Worm (Caenorhabditis elegans): ENCODE data around the gene M153.5.
A peak's percentile ranks its signal among the peaks of the same experiment; 100 is the strongest.

Gene M153.5

DNA sequence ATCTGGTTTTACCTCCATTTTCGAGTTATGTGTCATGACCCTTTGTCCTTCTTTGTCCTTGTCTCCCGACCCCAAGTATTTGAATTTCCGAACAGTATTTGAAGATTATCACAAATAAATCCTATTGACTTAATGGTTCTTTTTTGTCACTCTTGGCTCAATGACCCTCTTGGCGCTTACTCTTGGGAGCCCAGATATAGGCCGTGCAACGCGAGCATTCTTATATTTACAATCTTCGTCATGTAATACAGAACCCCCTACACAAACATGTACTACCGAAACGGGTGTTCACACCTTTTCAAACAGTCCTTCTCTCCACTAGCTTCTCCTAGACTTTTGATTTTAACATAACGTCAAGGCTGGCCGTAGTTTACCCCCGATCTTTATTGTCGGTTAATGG, at the start of gene M153.5:
TSS of gene M153.5 (plus strand) at position 301 of the 400 bp plus-strand sequence.
- TF ChIP-seq ceh-82 (tag; optimal IDR thresholded peaks at IDR 0.05) = no peak
- TF ChIP-seq jun-1 (tag; optimal IDR thresholded peaks at IDR 0.05) = no peak
- TF ChIP-seq lin-1 (GFP tag; IDR thresholded peaks at IDR 0.05) = no peak
- no peak for TF ChIP-seq snpc-4 (tag; optimal IDR thresholded peaks at IDR 0.05)
- TF ChIP-seq dmd-8 (GFP tag; IDR thresholded peaks at IDR 0.05) = no peak
- no peak for TF ChIP-seq F37D6.2 (tag; optimal IDR thresholded peaks at IDR 0.05)
- TF ChIP-seq mxl-3 (GFP tag; optimal IDR thresholded peaks at IDR 0.05) = no peak
- TF ChIP-seq hlh-30 (tag; optimal IDR thresholded peaks at IDR 0.05; ENCODE audit: insufficient read depth) = no peak
- no peak for TF ChIP-seq cey-2 (tag; optimal IDR thresholded peaks at IDR 0.05; ENCODE audit: borderline replicate concordance, insufficient read depth)
- no peak for TF ChIP-seq lin-38 (GFP tag; IDR thresholded peaks at IDR 0.05)
- TF ChIP-seq aly-2 (tag; optimal IDR thresholded peaks at IDR 0.05) = no peak
- TF ChIP-seq nhr-6 (tag; optimal IDR thresholded peaks at IDR 0.05) = no peak
- no peak for TF ChIP-seq ceh-28 (tag; optimal IDR thresholded peaks at IDR 0.05)
- no peak for TF ChIP-seq gei-8 (GFP tag; optimal IDR thresholded peaks at IDR 0.05)
- no peak for TF ChIP-seq attf-4 (tag; optimal IDR thresholded peaks at IDR 0.05)
- TF ChIP-seq zfp-2 (tag; optimal IDR thresholded peaks at IDR 0.05) = no peak
- TF ChIP-seq zfp-3 (GFP tag; conservative IDR thresholded peaks at IDR 0.05) = no peak
- TF ChIP-seq pqm-1 (tag; optimal IDR thresholded peaks at IDR 0.05) = no peak
- no peak for TF ChIP-seq fkh-10 (GFP tag; optimal IDR thresholded peaks at IDR 0.05)

- TF ChIP-seq lsy-2 (tag; optimal IDR thresholded peaks at IDR 0.05) (no peak), unc-62 (GFP tag; optimal IDR thresholded peaks at IDR 0.05 in 1 of 2) (peak in 1 of 2 experiments; percentile 94), unc-62 (tag; optimal IDR thresholded peaks at IDR 0.05) (no peak)
These were observed 48.6 kb upstream of the M153.5 start for ce11 chrX:12095200-12095599.

DNA sequence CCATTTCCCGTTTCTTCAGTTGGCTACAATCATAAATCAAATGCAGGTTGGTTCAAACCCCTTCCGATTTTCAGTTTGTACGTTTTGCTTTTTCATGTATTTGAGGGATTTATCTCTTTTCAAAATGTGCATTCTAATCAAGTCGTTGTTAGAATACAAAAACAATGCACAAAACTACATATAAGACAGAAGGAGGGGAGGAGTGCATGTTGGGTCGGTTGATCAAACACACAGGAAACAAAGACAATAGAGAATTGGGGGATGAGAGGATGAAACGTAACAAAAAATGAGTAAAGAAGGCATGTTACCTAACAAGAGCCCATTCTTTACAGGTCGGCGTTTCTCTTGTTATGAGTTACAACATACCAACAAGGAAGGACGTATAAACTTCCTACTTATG, 45.8 kb upstream of the M153.5 start:
- peak in 1 of 2 experiments; percentile 15 for TF ChIP-seq unc-62 (GFP tag; optimal IDR thresholded peaks at IDR 0.05 in 1 of 2)
- no peak for TF ChIP-seq unc-62 (tag; optimal IDR thresholded peaks at IDR 0.05)
- TF ChIP-seq nhr-41 (GFP tag; IDR thresholded peaks at IDR 0.05) = no peak
- no peak for TF ChIP-seq hlh-11 (tag; optimal IDR thresholded peaks at IDR 0.05)
- TF ChIP-seq rbr-2 (tag; optimal IDR thresholded peaks at IDR 0.05) = no peak
- no peak for TF ChIP-seq nhr-28 (tag; optimal IDR thresholded peaks at IDR 0.05)
- TF ChIP-seq aha-1 (tag) = peak; percentile 90
- TF ChIP-seq daf-8 (GFP tag; IDR thresholded peaks at IDR 0.05) = no peak
- no peak for TF ChIP-seq lin-39 (tag; optimal IDR thresholded peaks at IDR 0.05)
- no peak for TF ChIP-seq lin-1 (GFP tag; IDR thresholded peaks at IDR 0.05)

- TF ChIP-seq nhr-111 (GFP tag; optimal IDR thresholded peaks at IDR 0.05) (no peak), aha-1 (tag) (peak; percentile 49), Y75B8A.6 (GFP tag; IDR thresholded peaks at IDR 0.05) (no peak), ztf-11 (tag; optimal IDR thresholded peaks at IDR 0.05) (no peak)
These were observed 40.1 kb upstream of the M153.5 start, which contains the start of gene W03G11.3 for ce11 chrX:12103712-12104111. Gene W03G11.3 (minus strand): TSS chrX:12103812.

ce11 chrX:12104630-12105029, 39.2 kb upstream of the M153.5 start, which contains the start of gene col-181:
Gene col-181 (plus strand): TSS chrX:12104930.
- no peak for TF ChIP-seq dmd-6 (GFP tag; IDR thresholded peaks at IDR 0.05)
- no peak for TF ChIP-seq D1046.2 (GFP tag; IDR thresholded peaks at IDR 0.05)
- TF ChIP-seq aha-1 (tag) = peak; percentile 89
- no peak for TF ChIP-seq mep-1 (tag; optimal IDR thresholded peaks at IDR 0.05)
- TF ChIP-seq gei-8 (GFP tag; optimal IDR thresholded peaks at IDR 0.05) = no peak
- TF ChIP-seq hlh-11 (tag; optimal IDR thresholded peaks at IDR 0.05) = peak; percentile 61
- TF ChIP-seq mxl-2 (GFP tag; conservative IDR thresholded peaks at IDR 0.05) = no peak
- no peak for TF ChIP-seq mdl-1 (tag; optimal IDR thresholded peaks at IDR 0.05)
- TF ChIP-seq nhr-48 (tag; optimal IDR thresholded peaks at IDR 0.05) = peak; percentile 21

Measured in whole organism, L4 larva.